Fruit fly (Drosophila melanogaster): ENCODE results near the gene CG32507.

The CG32507 gene

DNA sequence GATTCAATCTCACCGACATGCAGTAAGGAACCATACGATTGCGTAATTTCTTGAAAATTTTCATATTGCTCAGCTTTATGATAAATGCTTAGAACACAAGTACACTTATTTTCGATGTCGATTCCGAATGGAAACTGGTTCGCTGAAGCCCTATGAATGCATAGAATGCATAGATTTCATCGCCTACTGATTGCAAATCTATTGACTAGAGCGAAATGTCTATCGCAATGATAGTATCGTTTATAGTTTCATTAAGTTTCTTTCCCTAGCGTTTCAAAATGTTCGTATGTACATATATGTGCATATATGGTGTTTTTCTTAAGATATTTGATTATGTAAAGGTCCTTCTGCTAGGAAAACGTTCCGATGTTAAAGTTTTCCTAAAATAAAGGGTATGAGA, at the start of gene CG32507:
Gene CG32507 (minus strand): TSS at position 101 of the 400 bp plus-strand sequence.
- no peak for TF ChIP-seq ttk (optimal IDR thresholded peaks at IDR 0.05)
- no peak for TF ChIP-seq Myc (optimal IDR thresholded peaks at IDR 0.05)
- no peak for TF ChIP-seq h (optimal IDR thresholded peaks at IDR 0.05)
- TF ChIP-seq Sin3A (optimal IDR thresholded peaks at IDR 0.05): no peak
- no peak for TF ChIP-seq psq (optimal IDR thresholded peaks at IDR 0.05)
- no peak for TF ChIP-seq insv (optimal IDR thresholded peaks at IDR 0.05)

- TF ChIP-seq ttk (optimal IDR thresholded peaks at IDR 0.05): no peak
Measured at dm6 chrX:20826147-20826546, 45.1 kb upstream of the CG32507 start.

DNA sequence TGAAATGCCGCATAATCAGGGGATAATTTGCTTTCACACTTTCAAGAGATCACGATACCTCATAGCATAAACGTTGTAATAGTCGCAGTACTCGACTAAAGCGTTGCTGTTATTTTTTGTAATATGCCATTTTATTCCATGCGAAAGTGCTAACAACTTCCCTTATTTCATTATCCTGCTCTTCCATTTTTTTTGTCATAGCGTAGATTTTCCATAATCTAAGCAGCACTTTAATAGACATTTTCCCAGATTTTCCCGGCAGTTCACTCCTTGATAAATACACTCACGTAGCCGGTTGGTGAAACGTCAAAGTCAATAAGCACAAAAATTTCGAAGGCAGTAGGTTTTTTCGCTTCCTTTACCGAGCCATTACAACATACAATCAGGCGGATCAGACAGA, 40.8 kb upstream of the CG32507 start, which contains the start of gene CG15450:
Gene CG15450 (plus strand): TSS at position 301 of the 400 bp plus-strand sequence.
- TF ChIP-seq ttk (optimal IDR thresholded peaks at IDR 0.05): no peak
- no peak for TF ChIP-seq Myc (optimal IDR thresholded peaks at IDR 0.05)
- TF ChIP-seq Sin3A (optimal IDR thresholded peaks at IDR 0.05): no peak
- no peak for TF ChIP-seq insv (optimal IDR thresholded peaks at IDR 0.05)
- TF ChIP-seq h (optimal IDR thresholded peaks at IDR 0.05): no peak
- TF ChIP-seq psq (optimal IDR thresholded peaks at IDR 0.05): no peak

DNA sequence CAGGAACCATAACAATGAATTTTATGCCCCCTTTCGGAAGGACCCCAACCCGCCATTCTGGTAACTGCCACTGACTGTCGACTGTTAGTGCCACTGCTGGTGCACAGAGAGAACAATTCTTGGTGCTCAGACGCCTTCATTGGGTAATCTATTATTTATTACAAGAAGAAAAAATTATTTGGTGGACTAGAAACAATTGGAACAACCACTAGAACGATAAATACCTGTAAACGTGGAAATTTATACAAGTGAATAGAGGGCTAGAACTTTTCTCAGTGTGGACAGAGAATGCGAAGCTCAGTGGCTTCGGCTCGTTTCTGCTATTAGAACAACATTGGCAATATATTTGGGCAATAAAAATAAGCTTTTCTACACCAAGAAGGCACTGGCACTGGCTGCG, 16.5 kb upstream of the CG32507 start:
- no peak for TF ChIP-seq Myc (optimal IDR thresholded peaks at IDR 0.05)
- TF ChIP-seq ttk (optimal IDR thresholded peaks at IDR 0.05): no peak
- TF ChIP-seq insv (optimal IDR thresholded peaks at IDR 0.05): no peak
- TF ChIP-seq psq (optimal IDR thresholded peaks at IDR 0.05): no peak
- no peak for TF ChIP-seq h (optimal IDR thresholded peaks at IDR 0.05)
- TF ChIP-seq Sin3A (optimal IDR thresholded peaks at IDR 0.05): no peak

DNA sequence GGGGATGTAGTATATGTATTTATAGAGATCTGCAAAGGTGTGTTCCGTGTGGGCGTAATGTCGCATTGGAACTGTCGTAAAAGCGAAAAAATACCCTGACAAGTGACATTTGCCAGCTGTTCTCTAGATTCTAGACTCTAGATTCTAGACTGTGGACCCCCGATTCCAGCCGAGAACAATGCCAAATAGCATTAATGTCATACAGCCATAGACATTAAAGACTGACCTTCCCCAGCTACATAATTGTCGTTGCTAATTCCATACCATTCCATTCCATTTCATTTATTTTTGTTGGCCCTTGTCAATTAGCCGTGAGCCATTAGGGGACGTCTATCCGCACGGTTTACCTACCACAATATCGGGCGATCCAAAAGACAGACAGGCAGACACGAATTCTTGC, 4.7 kb downstream of the CG32507 start:
- TF ChIP-seq ttk (optimal IDR thresholded peaks at IDR 0.05): no peak
- no peak for TF ChIP-seq insv (optimal IDR thresholded peaks at IDR 0.05)
- no peak for TF ChIP-seq h (optimal IDR thresholded peaks at IDR 0.05)
- TF ChIP-seq psq (optimal IDR thresholded peaks at IDR 0.05): no peak
- no peak for TF ChIP-seq Sin3A (optimal IDR thresholded peaks at IDR 0.05)
- TF ChIP-seq Myc (optimal IDR thresholded peaks at IDR 0.05): no peak

dm6 chrX:20760444-20760843, 20.6 kb downstream of the CG32507 start:
- TF ChIP-seq Myc (optimal IDR thresholded peaks at IDR 0.05) (no peak), insv (optimal IDR thresholded peaks at IDR 0.05) (no peak), psq (optimal IDR thresholded peaks at IDR 0.05) (no peak), h (optimal IDR thresholded peaks at IDR 0.05) (peak; percentile 69)

- TF ChIP-seq Sin3A (optimal IDR thresholded peaks at IDR 0.05) (no peak), psq (optimal IDR thresholded peaks at IDR 0.05) (no peak), insv (optimal IDR thresholded peaks at IDR 0.05) (no peak), Myc (optimal IDR thresholded peaks at IDR 0.05) (no peak), h (optimal IDR thresholded peaks at IDR 0.05) (no peak), ttk (optimal IDR thresholded peaks at IDR 0.05) (no peak)
Measured at dm6 chrX:20756938-20757337, 24.1 kb downstream of the CG32507 start.

- TF ChIP-seq psq (optimal IDR thresholded peaks at IDR 0.05) (no peak), Sin3A (optimal IDR thresholded peaks at IDR 0.05) (no peak), insv (optimal IDR thresholded peaks at IDR 0.05) (no peak), Myc (optimal IDR thresholded peaks at IDR 0.05) (no peak), ttk (optimal IDR thresholded peaks at IDR 0.05) (no peak), h (optimal IDR thresholded peaks at IDR 0.05) (no peak)
Measured at dm6 chrX:20756447-20756846, 24.6 kb downstream of the CG32507 start.

DNA sequence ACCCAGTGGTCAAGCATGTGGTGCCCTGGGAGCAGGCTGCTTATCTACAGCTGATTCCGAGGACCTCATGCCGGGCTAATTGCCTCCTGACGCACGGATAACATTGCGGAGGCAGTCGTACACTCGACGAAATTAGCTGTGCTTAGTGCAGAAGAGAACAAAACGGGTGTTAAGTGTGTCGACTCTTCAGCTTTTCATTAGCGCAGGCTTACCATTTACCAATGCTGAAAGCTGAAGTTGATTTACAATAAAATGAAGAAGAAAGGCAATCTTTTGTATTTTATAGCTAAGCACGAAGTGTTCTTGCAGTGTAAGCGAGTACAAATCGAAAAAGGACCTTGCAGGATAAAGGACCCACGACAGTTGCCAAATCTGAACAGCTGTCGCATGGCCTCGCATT, 27.9 kb downstream of the CG32507 start:
- no peak for TF ChIP-seq Myc (optimal IDR thresholded peaks at IDR 0.05)
- no peak for TF ChIP-seq h (optimal IDR thresholded peaks at IDR 0.05)
- TF ChIP-seq Sin3A (optimal IDR thresholded peaks at IDR 0.05): no peak
- no peak for TF ChIP-seq insv (optimal IDR thresholded peaks at IDR 0.05)

DNA sequence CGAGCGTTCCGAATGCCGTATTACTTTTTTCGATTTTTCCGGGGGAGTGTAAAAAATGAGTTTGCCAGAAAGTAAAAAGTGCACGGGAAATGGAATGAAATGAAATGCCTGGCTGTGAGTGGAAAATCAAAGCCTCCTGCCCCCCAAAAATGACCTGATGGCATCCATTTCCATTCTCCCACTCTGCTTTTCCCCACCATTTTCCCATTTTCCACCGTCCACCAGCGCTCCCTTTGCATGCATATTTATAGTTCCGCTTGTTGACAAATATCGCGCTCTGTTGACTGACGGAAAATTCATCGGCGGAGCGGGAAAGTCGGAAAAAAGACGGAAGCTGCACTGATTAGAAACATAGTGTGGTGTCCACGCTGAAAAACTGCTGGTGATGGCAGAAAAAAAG, 35.2 kb downstream of the CG32507 start, which contains the start of gene CG15452:
Gene CG15452 (minus strand): TSS at position 101 of the 400 bp plus-strand sequence.
- TF ChIP-seq psq (optimal IDR thresholded peaks at IDR 0.05) (no peak), h (optimal IDR thresholded peaks at IDR 0.05) (no peak), Myc (optimal IDR thresholded peaks at IDR 0.05) (no peak), Sin3A (optimal IDR thresholded peaks at IDR 0.05) (no peak), ttk (optimal IDR thresholded peaks at IDR 0.05) (no peak), insv (optimal IDR thresholded peaks at IDR 0.05) (no peak)

- no peak for TF ChIP-seq h (optimal IDR thresholded peaks at IDR 0.05)
- TF ChIP-seq ttk (optimal IDR thresholded peaks at IDR 0.05): no peak
- TF ChIP-seq Sin3A (optimal IDR thresholded peaks at IDR 0.05): no peak
- TF ChIP-seq psq (optimal IDR thresholded peaks at IDR 0.05): no peak
- no peak for TF ChIP-seq Myc (optimal IDR thresholded peaks at IDR 0.05)
- TF ChIP-seq insv (optimal IDR thresholded peaks at IDR 0.05): no peak
Measured at dm6 chrX:20739581-20739980, 41.4 kb downstream of the CG32507 start.

DNA sequence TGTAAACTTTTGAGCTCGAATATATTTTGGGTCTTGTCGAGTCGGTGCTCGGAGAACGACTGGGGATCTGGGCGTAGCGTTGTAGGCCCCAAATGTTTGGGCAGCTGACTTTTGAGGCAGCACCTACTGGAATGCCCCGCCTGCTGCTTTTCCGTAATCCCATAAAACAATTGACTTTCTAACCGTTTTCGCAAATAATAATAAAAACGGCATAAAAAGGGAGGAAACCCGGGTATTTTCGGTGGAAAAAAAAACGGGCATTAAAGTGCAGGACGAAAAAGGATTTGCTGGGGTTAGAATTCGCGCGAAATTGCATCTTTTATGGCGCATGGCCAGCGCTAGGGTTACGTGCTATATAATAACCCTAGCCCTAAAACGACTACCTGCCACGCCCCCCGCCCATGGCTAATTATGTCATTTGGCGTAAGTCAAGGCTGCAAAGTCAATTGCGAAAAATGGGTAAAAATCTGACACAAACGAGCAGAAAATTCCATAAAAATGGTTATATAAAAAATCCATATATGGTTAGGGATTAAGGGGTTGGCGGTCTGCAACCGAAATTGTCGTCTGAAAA, 45.0 kb downstream of the CG32507 start, which contains the start of gene CG1324:
Gene CG1324 (minus strand): TSS at position 51 of the 574 bp plus-strand sequence.
- TF ChIP-seq insv (optimal IDR thresholded peaks at IDR 0.05) (no peak), Myc (optimal IDR thresholded peaks at IDR 0.05) (no peak), h (optimal IDR thresholded peaks at IDR 0.05) (no peak), ttk (optimal IDR thresholded peaks at IDR 0.05) (no peak), psq (optimal IDR thresholded peaks at IDR 0.05) (no peak), Sin3A (optimal IDR thresholded peaks at IDR 0.05) (no peak)

- TF ChIP-seq Sin3A (optimal IDR thresholded peaks at IDR 0.05): no peak
- no peak for TF ChIP-seq ttk (optimal IDR thresholded peaks at IDR 0.05)
- no peak for TF ChIP-seq Myc (optimal IDR thresholded peaks at IDR 0.05)
- no peak for TF ChIP-seq h (optimal IDR thresholded peaks at IDR 0.05)
Measured at dm6 chrX:20731492-20731891, 49.5 kb downstream of the CG32507 start.
